Worm (Caenorhabditis elegans) whole organism, L3 larva: ENCODE measurements around the gene W02G9.3.

Experiments used
- R02D3.7 ChIP-seq: fragments of 150-350 bp; optimal IDR thresholded peaks from 2 replicates; lab custom pipeline; 2014; ENCODE audit warnings: missing biosample characterization, missing genetic modification characterization
- ama-1 ChIP-seq: fragments of 150-350 bp; optimal IDR thresholded peaks from 2 replicates; lab custom pipeline; 2018
- ceh-16 ChIP-seq: sonication (generic microtip); optimal IDR thresholded peaks from 2 replicates; lab custom pipeline; 2017; ENCODE audit warnings: missing biosample characterization, missing genetic modification characterization
- daf-12 ChIP-seq: fragments of 150-350 bp; optimal IDR thresholded peaks from 2 replicates; lab custom pipeline; 2014; ENCODE audit warnings: missing biosample characterization, missing genetic modification reagents, missing genetic modification characterization
- elt-3 ChIP-seq, 3 experiments: fragments of 150-350 bp in 1 of 3; sonication (generic microtip) in 2 of 3; optimal IDR thresholded peaks; 2 replicates in 2 of 3; 4 replicates in 1 of 3; lab custom pipeline; 2014 to 2017; ENCODE audit warnings: missing biosample characterization in 3 of 3, missing genetic modification characterization in 3 of 3
- lin-15B ChIP-seq: fragments of 150-350 bp; optimal IDR thresholded peaks from 2 replicates; lab custom pipeline; 2014; ENCODE audit warnings: missing biosample characterization, missing genetic modification characterization
- nfya-1 ChIP-seq: sonication (generic microtip); optimal IDR thresholded peaks from 2 replicates; lab custom pipeline; 2017; ENCODE audit warnings: missing genetic modification characterization, mild to moderate bottlenecking, missing compliant biosample characterization, antibody characterized with exemption, moderate library complexity; ENCODE audit not compliant: insufficient read depth
- nhr-11 ChIP-seq: fragments of 150-350 bp; optimal IDR thresholded peaks from 2 replicates; lab custom pipeline; 2014; ENCODE audit warnings: missing biosample characterization, missing genetic modification characterization
- nhr-77 ChIP-seq: fragments of 150-350 bp; optimal IDR thresholded peaks from 2 replicates; lab custom pipeline; 2014; ENCODE audit warnings: missing biosample characterization, missing genetic modification characterization
- sea-2 ChIP-seq: fragments of 150-350 bp; sonication (generic microtip); optimal IDR thresholded peaks from 4 replicates; lab custom pipeline; 2014; ENCODE audit warnings: missing biosample characterization, missing genetic modification reagents, missing genetic modification characterization
- snpc-4 ChIP-seq: fragments of 150-350 bp; optimal IDR thresholded peaks from 2 replicates; lab custom pipeline; 2014; ENCODE audit warnings: missing biosample characterization, missing genetic modification characterization

- TF ChIP-seq sea-2 (GFP tag; lab: Kevin White, UChicago) (no peak), nhr-77 (tag; lab: Kevin White, UChicago) (no peak), nhr-11 (tag; lab: Kevin White, UChicago) (no peak), daf-12 (no peak), nfya-1 (no peak), ama-1 (no peak), elt-3 (tag; optimal IDR thresholded peaks at IDR 0.05; lab: Kevin White, UChicago) (no peak), lin-15B (tag; lab: Kevin White, UChicago) (no peak), R02D3.7 (tag; lab: Kevin White, UChicago) (no peak), snpc-4 (tag; lab: Kevin White, UChicago) (no peak), ceh-16 (tag; lab: Kevin White, UChicago) (no peak)
These were observed 12.3 kb upstream of the W02G9.3 start for ce11 chrV:2660457-2660856.
